Fruit fly (Drosophila melanogaster) whole organism, adult: Measurements from ENCODE around the gene BBS5.

Experiments
- CG14711 ChIP-seq: fragments of 200-800 bp; sonication (Bioruptor generic); optimal IDR thresholded peaks from 2 replicates; lab custom pipeline; 2018; ENCODE audit warnings: missing biosample characterization, mild to moderate bottlenecking, missing genetic modification characterization, moderate library complexity
- CG5204 ChIP-seq: fragments of 200-800 bp; sonication (Bioruptor generic); optimal IDR thresholded peaks from 2 replicates; lab custom pipeline; 2016; ENCODE audit warnings: missing biosample characterization, missing genetic modification characterization
- CG7101 ChIP-seq: fragments of 200-800 bp; sonication (Bioruptor generic); optimal IDR thresholded peaks from 2 replicates; lab custom pipeline; 2018; ENCODE audit warnings: missing biosample characterization, mild to moderate bottlenecking, missing genetic modification characterization, moderate library complexity
- Crg-1 ChIP-seq: fragments of 200-800 bp; sonication (Bioruptor generic); optimal IDR thresholded peaks from 2 replicates; lab custom pipeline; 2016; ENCODE audit warnings: missing biosample characterization, missing genetic modification characterization
- Mnt ChIP-seq: fragments of 200-800 bp; sonication (Bioruptor generic); optimal IDR thresholded peaks from 2 replicates; lab custom pipeline; 2016; ENCODE audit warnings: missing biosample characterization, mild to moderate bottlenecking, missing genetic modification characterization
- bab1 ChIP-seq: fragments of 200-800 bp; sonication (Bioruptor generic); optimal IDR thresholded peaks from 3 replicates; lab custom pipeline; 2019; ENCODE audit warnings: missing biosample characterization, mild to moderate bottlenecking, missing genetic modification characterization, moderate library complexity
- cic ChIP-seq: fragments of 200-800 bp; sonication (Bioruptor generic); optimal IDR thresholded peaks from 2 replicates; lab custom pipeline; 2017; ENCODE audit warnings: missing biosample characterization, mild to moderate bottlenecking, missing genetic modification characterization, moderate library complexity
- ovo ChIP-seq: fragments of 200-800 bp; sonication (Bioruptor generic); optimal IDR thresholded peaks from 2 replicates; lab custom pipeline; 2016; ENCODE audit warnings: missing biosample characterization, missing genetic modification characterization

dm6 chr3R:4830413-4830812, 14.3 kb downstream of the BBS5 start, which contains the start of gene CG14658:
- TF ChIP-seq cic = no peak
- no peak for TF ChIP-seq CG5204 (GFP tag; lab: Kevin White, UChicago)
- no peak for TF ChIP-seq ovo (GFP tag; lab: Kevin White, UChicago)
- TF ChIP-seq CG14711 (tag; lab: Kevin White, UChicago) = no peak
- no peak for TF ChIP-seq bab1 (GFP tag; lab: Kevin White, UChicago)
- TF ChIP-seq CG7101 = no peak
- no peak for TF ChIP-seq Crg-1 (GFP tag; lab: Kevin White, UChicago)
- TF ChIP-seq Mnt (GFP tag; lab: Kevin White, UChicago) = no peak
